Worm (Caenorhabditis elegans): Measurements from ENCODE around the gene srd-64.

The srd-64 gene

ce11 chrIII:1695006-1695405 lies at the start of gene srd-64:
Gene srd-64, minus strand, starts transcription at chrIII:1695106.
- TF ChIP-seq flt-1 (GFP tag; IDR thresholded peaks at IDR 0.05) (no peak), hnd-1 (tag; optimal IDR thresholded peaks at IDR 0.05) (no peak), hmbx-1 (tag; optimal IDR thresholded peaks at IDR 0.05) (no peak), sea-1 (GFP tag; conservative IDR thresholded peaks at IDR 0.05) (no peak)

ce11 chrIII:1744486-1744885 lies 49.6 kb upstream of the srd-64 start:
- TF ChIP-seq tbx-11 (GFP tag; IDR thresholded peaks at IDR 0.05), result no peak
- TF ChIP-seq tbx-37 (GFP tag; conservative IDR thresholded peaks at IDR 0.05), result no peak
- TF ChIP-seq hmbx-1 (tag; optimal IDR thresholded peaks at IDR 0.05), result no peak
- TF ChIP-seq tra-4 (tag; optimal IDR thresholded peaks at IDR 0.05), result no peak
- no peak for TF ChIP-seq sea-1 (GFP tag; conservative IDR thresholded peaks at IDR 0.05)

- no peak for TF ChIP-seq ceh-13 (GFP tag; optimal IDR thresholded peaks at IDR 0.05)
- no peak for TF ChIP-seq aly-1 (tag; optimal IDR thresholded peaks at IDR 0.05)
- no peak for TF ChIP-seq hnd-1 (tag; optimal IDR thresholded peaks at IDR 0.05)
- no peak for TF ChIP-seq tbx-37 (GFP tag; conservative IDR thresholded peaks at IDR 0.05)
- no peak for TF ChIP-seq F13C5.2 (tag; optimal IDR thresholded peaks at IDR 0.05)
Observed at ce11 chrIII:1743488-1744020, 48.6 kb upstream of the srd-64 start.

- TF ChIP-seq hmg-4 (GFP tag; optimal IDR thresholded peaks at IDR 0.05), result no peak
- TF ChIP-seq ceh-13 (GFP tag; optimal IDR thresholded peaks at IDR 0.05), result no peak
- no peak for TF ChIP-seq sea-1 (GFP tag; conservative IDR thresholded peaks at IDR 0.05)
- no peak for TF ChIP-seq pes-1 (GFP tag; IDR thresholded peaks at IDR 0.05)
Observed at ce11 chrIII:1743081-1743480, 48.2 kb upstream of the srd-64 start.

ce11 chrIII:1733412-1733811 lies 38.5 kb upstream of the srd-64 start:
- no peak for TF ChIP-seq hmg-4 (GFP tag; optimal IDR thresholded peaks at IDR 0.05)
- no peak for TF ChIP-seq hmbx-1 (tag; optimal IDR thresholded peaks at IDR 0.05)
- TF ChIP-seq scrt-1 (GFP tag; IDR thresholded peaks at IDR 0.05), result no peak
- no peak for TF ChIP-seq B0310.2 (tag; optimal IDR thresholded peaks at IDR 0.05)
- TF ChIP-seq ceh-36 (tag; optimal IDR thresholded peaks at IDR 0.05), result no peak
- no peak for TF ChIP-seq tbx-37 (GFP tag; conservative IDR thresholded peaks at IDR 0.05)
- TF ChIP-seq pes-1 (GFP tag; IDR thresholded peaks at IDR 0.05), result no peak
- TF ChIP-seq flt-1 (GFP tag; IDR thresholded peaks at IDR 0.05), result no peak
- no peak for TF ChIP-seq ceh-13 (GFP tag; optimal IDR thresholded peaks at IDR 0.05)
- no peak for TF ChIP-seq ets-7 (tag; optimal IDR thresholded peaks at IDR 0.05)
- no peak for TF ChIP-seq tbx-11 (GFP tag; IDR thresholded peaks at IDR 0.05)

ce11 chrIII:1733001-1733400 lies 38.1 kb upstream of the srd-64 start, which contains the start of gene ser-4:
Gene ser-4, minus strand, starts transcription at chrIII:1733101.
- TF ChIP-seq F13C5.2 (tag; optimal IDR thresholded peaks at IDR 0.05) (no peak), pes-1 (GFP tag; IDR thresholded peaks at IDR 0.05) (no peak), tra-4 (tag; optimal IDR thresholded peaks at IDR 0.05) (no peak), B0310.2 (tag; optimal IDR thresholded peaks at IDR 0.05) (no peak), ets-7 (tag; optimal IDR thresholded peaks at IDR 0.05) (no peak), hmg-4 (GFP tag; optimal IDR thresholded peaks at IDR 0.05) (no peak), flt-1 (GFP tag; IDR thresholded peaks at IDR 0.05) (no peak), hmbx-1 (tag; optimal IDR thresholded peaks at IDR 0.05) (no peak), aly-1 (tag; optimal IDR thresholded peaks at IDR 0.05) (no peak), tbx-11 (GFP tag; IDR thresholded peaks at IDR 0.05) (no peak), sea-1 (GFP tag; conservative IDR thresholded peaks at IDR 0.05) (no peak), ceh-13 (GFP tag; optimal IDR thresholded peaks at IDR 0.05) (no peak), ceh-36 (tag; optimal IDR thresholded peaks at IDR 0.05) (no peak), hnd-1 (tag; optimal IDR thresholded peaks at IDR 0.05) (no peak)

ce11 chrIII:1731850-1732249 lies 36.9 kb upstream of the srd-64 start:
- TF ChIP-seq scrt-1 (GFP tag; IDR thresholded peaks at IDR 0.05), result no peak
- no peak for TF ChIP-seq ama-1 (optimal IDR thresholded peaks at IDR 0.05)
- no peak for TF ChIP-seq hnd-1 (tag; optimal IDR thresholded peaks at IDR 0.05)
- TF ChIP-seq ceh-36 (tag; optimal IDR thresholded peaks at IDR 0.05), result no peak
- TF ChIP-seq ets-7 (tag; optimal IDR thresholded peaks at IDR 0.05), result no peak
- TF ChIP-seq sea-1 (GFP tag; conservative IDR thresholded peaks at IDR 0.05), result no peak
- no peak for TF ChIP-seq tra-4 (tag; optimal IDR thresholded peaks at IDR 0.05)
- TF ChIP-seq flt-1 (GFP tag; IDR thresholded peaks at IDR 0.05), result no peak
- TF ChIP-seq aly-1 (tag; optimal IDR thresholded peaks at IDR 0.05), result no peak
- no peak for TF ChIP-seq tbx-37 (GFP tag; conservative IDR thresholded peaks at IDR 0.05)
- TF ChIP-seq tbx-11 (GFP tag; IDR thresholded peaks at IDR 0.05), result no peak
- no peak for TF ChIP-seq ceh-13 (GFP tag; optimal IDR thresholded peaks at IDR 0.05)
- no peak for TF ChIP-seq B0310.2 (tag; optimal IDR thresholded peaks at IDR 0.05)
- TF ChIP-seq hmbx-1 (tag; optimal IDR thresholded peaks at IDR 0.05), result no peak
- TF ChIP-seq hmg-4 (GFP tag; optimal IDR thresholded peaks at IDR 0.05), result no peak
- TF ChIP-seq F13C5.2 (tag; optimal IDR thresholded peaks at IDR 0.05), result no peak
- no peak for TF ChIP-seq pes-1 (GFP tag; IDR thresholded peaks at IDR 0.05)

ce11 chrIII:1718800-1719199 lies 23.9 kb upstream of the srd-64 start:
- TF ChIP-seq pes-1 (GFP tag; IDR thresholded peaks at IDR 0.05), result no peak
- TF ChIP-seq ceh-36 (tag; optimal IDR thresholded peaks at IDR 0.05), result peak; percentile 90
- TF ChIP-seq tbx-11 (GFP tag; IDR thresholded peaks at IDR 0.05), result no peak

- TF ChIP-seq hmbx-1 (tag; optimal IDR thresholded peaks at IDR 0.05) (no peak), hmg-4 (GFP tag; optimal IDR thresholded peaks at IDR 0.05) (no peak), ceh-36 (tag; optimal IDR thresholded peaks at IDR 0.05) (no peak), flt-1 (GFP tag; IDR thresholded peaks at IDR 0.05) (no peak), ama-1 (optimal IDR thresholded peaks at IDR 0.05) (no peak), B0310.2 (tag; optimal IDR thresholded peaks at IDR 0.05) (no peak), aly-1 (tag; optimal IDR thresholded peaks at IDR 0.05) (no peak), sea-1 (GFP tag; conservative IDR thresholded peaks at IDR 0.05) (no peak), tbx-11 (GFP tag; IDR thresholded peaks at IDR 0.05) (no peak), tbx-37 (GFP tag; conservative IDR thresholded peaks at IDR 0.05) (no peak), tra-4 (tag; optimal IDR thresholded peaks at IDR 0.05) (no peak), ceh-13 (GFP tag; optimal IDR thresholded peaks at IDR 0.05) (no peak), pes-1 (GFP tag; IDR thresholded peaks at IDR 0.05) (no peak), hnd-1 (tag; optimal IDR thresholded peaks at IDR 0.05) (no peak), F13C5.2 (tag; optimal IDR thresholded peaks at IDR 0.05) (no peak), scrt-1 (GFP tag; IDR thresholded peaks at IDR 0.05) (no peak), ets-7 (tag; optimal IDR thresholded peaks at IDR 0.05) (no peak)
Observed at ce11 chrIII:1717772-1718171, 22.9 kb upstream of the srd-64 start.
